Fruit fly (Drosophila melanogaster) whole organism, embryonic: ENCODE results near the gene Vha68-1.

ENCODE experiments used
- B-H1 ChIP-seq: fragments of 200-800 bp; sonication (Bioruptor generic); IDR thresholded peaks from 3 replicates; pipeline ENCODE4 v1.3.6; 2022; ENCODE audit warnings: missing biosample characterization, missing genetic modification characterization
- CG1024 ChIP-seq: fragments of 200-800 bp; sonication (Bioruptor generic); IDR thresholded peaks from 2 replicates; pipeline ENCODE4 v1.3.6; 2022; ENCODE audit warnings: missing biosample characterization, missing genetic modification characterization
- CG1233 ChIP-seq: fragments of 200-800 bp; sonication (Bioruptor generic); optimal IDR thresholded peaks from 4 replicates; lab custom pipeline; 2018; ENCODE audit warnings: missing biosample characterization, mild to moderate bottlenecking, missing genetic modification characterization
- CG12769 ChIP-seq: fragments of 200-800 bp; sonication (Bioruptor generic); optimal IDR thresholded peaks from 2 replicates; lab custom pipeline; 2019; ENCODE audit warnings: missing biosample characterization, mild to moderate bottlenecking, missing genetic modification characterization, moderate library complexity
- CG14710 ChIP-seq: fragments of 200-800 bp; sonication (Bioruptor generic); optimal IDR thresholded peaks from 3 replicates; lab custom pipeline; 2019; ENCODE audit warnings: missing biosample characterization, mild to moderate bottlenecking, missing genetic modification characterization, moderate library complexity
- CG17385 ChIP-seq: fragments of 200-800 bp; sonication (Bioruptor generic); optimal IDR thresholded peaks from 3 replicates; lab custom pipeline; 2018; ENCODE audit warnings: missing biosample characterization, mild to moderate bottlenecking, missing genetic modification characterization
- CG18599 ChIP-seq: fragments of 200-800 bp; sonication (Bioruptor generic); optimal IDR thresholded peaks from 3 replicates; lab custom pipeline; 2017; ENCODE audit warnings: missing biosample characterization, missing genetic modification characterization, mild to moderate bottlenecking, moderate library complexity, missing genetic modification reagents
- CG3726 ChIP-seq: fragments of 200-800 bp; sonication (Bioruptor generic); IDR thresholded peaks from 3 replicates; pipeline ENCODE4, ENCODE4 v1.3.6; 2022; ENCODE audit warnings: missing biosample characterization, missing genetic modification characterization
- CG4707 ChIP-seq: fragments of 200-800 bp; sonication (Bioruptor generic); optimal IDR thresholded peaks from 2 replicates; lab custom pipeline; 2018; ENCODE audit warnings: missing biosample characterization, mild to moderate bottlenecking, missing genetic modification characterization, moderate library complexity
- CG5953 ChIP-seq: fragments of 200-800 bp; sonication (Bioruptor generic); IDR thresholded peaks from 2 replicates; pipeline ENCODE4 v1.3.6; 2022; ENCODE audit warnings: missing biosample characterization, missing genetic modification characterization
- CG7839 ChIP-seq: fragments of 200-800 bp; sonication (Bioruptor generic); optimal IDR thresholded peaks from 3 replicates; lab custom pipeline; 2018; ENCODE audit warnings: missing biosample characterization, mild to moderate bottlenecking, missing genetic modification characterization, moderate library complexity
- CG7987 ChIP-seq: fragments of 200-800 bp; sonication (Bioruptor generic); optimal IDR thresholded peaks from 2 replicates; lab custom pipeline; 2018; ENCODE audit warnings: missing biosample characterization, mild to moderate bottlenecking, missing genetic modification characterization, moderate library complexity
- CG9932 ChIP-seq: fragments of 200-800 bp; sonication (Bioruptor generic); IDR thresholded peaks from 2 replicates; pipeline ENCODE4 v1.3.6; 2022; ENCODE audit warnings: missing biosample characterization, missing genetic modification characterization
- CkIIα-i1 ChIP-seq: fragments of 200-800 bp; sonication (Bioruptor generic); IDR thresholded peaks from 2 replicates; pipeline ENCODE4 v1.3.6; 2022; ENCODE audit warnings: missing biosample characterization, missing genetic modification characterization
- Dip2 ChIP-seq: fragments of 200-800 bp; sonication (Bioruptor generic); IDR thresholded peaks from 2 replicates; pipeline ENCODE4 v1.3.6; 2022; ENCODE audit warnings: missing biosample characterization, missing genetic modification characterization
- Dll ChIP-seq: fragments of 200-800 bp; sonication (Bioruptor generic); IDR thresholded peaks from 4 replicates; pipeline ENCODE4 v1.3.6; 2022; ENCODE audit warnings: missing biosample characterization, missing genetic modification characterization; ENCODE audit not compliant: partially characterized antibody
- Doc2 ChIP-seq: fragments of 200-800 bp; sonication (Bioruptor generic); IDR thresholded peaks from 2 replicates; pipeline ENCODE4 v1.3.6; 2022; ENCODE audit warnings: missing biosample characterization, missing genetic modification characterization
- Dp ChIP-seq: fragments of 200-800 bp; sonication (Bioruptor generic); optimal IDR thresholded peaks from 2 replicates; lab custom pipeline; 2018; ENCODE audit warnings: missing biosample characterization, mild to moderate bottlenecking, missing genetic modification characterization, moderate library complexity
- Gug ChIP-seq: fragments of 200-800 bp; sonication (Bioruptor generic); IDR thresholded peaks from 4 replicates; pipeline ENCODE4 v1.3.6; 2022; ENCODE audit warnings: missing biosample characterization, missing genetic modification characterization
- Jarid2 ChIP-seq: fragments of 200-800 bp; sonication (Bioruptor generic); optimal IDR thresholded peaks from 3 replicates; lab custom pipeline; 2017; ENCODE audit warnings: mild to moderate bottlenecking, missing biosample characterization, missing genetic modification reagents, missing genetic modification characterization
- Med ChIP-seq: fragments of 200-800 bp; sonication (Bioruptor generic); peaks from one replicate; lab custom pipeline; 2016; ENCODE audit warnings: missing biosample characterization, missing genetic modification characterization, mild to moderate bottlenecking, inconsistent platforms, moderate library complexity
- Nf-YA ChIP-seq: fragments of 200-800 bp; sonication (Bioruptor generic); IDR thresholded peaks from 2 replicates; pipeline ENCODE4 v1.3.6; 2022; ENCODE audit warnings: missing biosample characterization, missing genetic modification characterization
- Opbp ChIP-seq: fragments of 200-800 bp; sonication (Bioruptor generic); IDR thresholded peaks from 3 replicates; pipeline ENCODE4 v1.3.6; 2022; ENCODE audit warnings: missing biosample characterization, missing genetic modification characterization; ENCODE audit not compliant: partially characterized antibody
- Poxn ChIP-seq: fragments of 200-800 bp; sonication (Bioruptor generic); IDR thresholded peaks from 2 replicates; pipeline ENCODE4 v1.3.6; 2022; ENCODE audit warnings: missing biosample characterization, missing genetic modification characterization
- Rfx ChIP-seq: fragments of 200-800 bp; sonication (Bioruptor generic); IDR thresholded peaks from 2 replicates; pipeline ENCODE4 v1.3.6; 2022; ENCODE audit warnings: missing biosample characterization, missing genetic modification characterization
- Sin3A ChIP-seq: fragments of >200 bp; optimal IDR thresholded peaks from 2 replicates; lab custom pipeline; 2018
- Tbp ChIP-seq: fragments of >200 bp; optimal IDR thresholded peaks from 2 replicates; lab custom pipeline; 2018; ENCODE audit warnings: missing biosample characterization, missing genetic modification characterization
- Trl ChIP-seq, 3 experiments: fragments of >200 bp in 2 of 3; fragments of 200-800 bp in 1 of 3; sonication (Bioruptor generic) in 1 of 3; optimal IDR thresholded peaks; 2 replicates in 1 of 3; 3 replicates in 2 of 3; lab custom pipeline; 2016 to 2017; ENCODE audit warnings: missing biosample characterization in 1 of 3, missing genetic modification characterization in 1 of 3
- YL-1 ChIP-seq: fragments of 200-800 bp; sonication (Bioruptor generic); optimal IDR thresholded peaks from 3 replicates; lab custom pipeline; 2017; ENCODE audit warnings: missing biosample characterization, mild to moderate bottlenecking, missing genetic modification characterization
- ap ChIP-seq: fragments of 200-800 bp; sonication (Bioruptor generic); IDR thresholded peaks from 2 replicates; pipeline ENCODE4 v1.3.6; 2022; ENCODE audit warnings: missing biosample characterization, missing genetic modification characterization
- az2 ChIP-seq: fragments of 200-800 bp; sonication (Bioruptor generic); optimal IDR thresholded peaks from 3 replicates; lab custom pipeline; 2016; ENCODE audit warnings: missing biosample characterization, missing genetic modification characterization
- cg ChIP-seq: fragments of 200-800 bp; sonication (Bioruptor generic); optimal IDR thresholded peaks from 3 replicates; lab custom pipeline; 2019; ENCODE audit warnings: missing biosample characterization, mild to moderate bottlenecking, missing genetic modification characterization, moderate library complexity
- cwo ChIP-seq: fragments of 200-800 bp; sonication (Bioruptor generic); optimal IDR thresholded peaks from 3 replicates; lab custom pipeline; 2017; ENCODE audit warnings: missing biosample characterization, missing genetic modification characterization, mild to moderate bottlenecking, moderate library complexity, missing genetic modification reagents
- ewg ChIP-seq: fragments of 200-800 bp; sonication (Bioruptor generic); optimal IDR thresholded peaks from 3 replicates; lab custom pipeline; 2017; ENCODE audit warnings: mild to moderate bottlenecking, missing biosample characterization, missing genetic modification reagents, missing genetic modification characterization
- fd102C ChIP-seq: fragments of 200-800 bp; sonication (Bioruptor generic); optimal IDR thresholded peaks from 2 replicates; lab custom pipeline; 2018; ENCODE audit warnings: missing biosample characterization, mild to moderate bottlenecking, missing genetic modification characterization, moderate library complexity
- insv ChIP-seq, 2 experiments: fragments of 200-800 bp; sonication (Bioruptor generic); optimal IDR thresholded peaks; 3 replicates each; lab custom pipeline; 2016 to 2018; ENCODE audit warnings: missing biosample characterization in 2 of 2, missing genetic modification characterization in 2 of 2
- klu ChIP-seq: fragments of 200-800 bp; sonication (Bioruptor generic); IDR thresholded peaks from 2 replicates; pipeline ENCODE4 v1.3.6; 2022; ENCODE audit warnings: missing biosample characterization, missing genetic modification characterization
- maf-S ChIP-seq: fragments of 200-800 bp; sonication (Bioruptor generic); optimal IDR thresholded peaks from 2 replicates; lab custom pipeline; 2016; ENCODE audit warnings: missing biosample characterization, missing genetic modification characterization
- nerfin-1 ChIP-seq: fragments of 200-800 bp; sonication (Bioruptor generic); optimal IDR thresholded peaks from 3 replicates; lab custom pipeline; 2019; ENCODE audit warnings: missing biosample characterization, mild to moderate bottlenecking, missing genetic modification characterization, moderate library complexity
- odd ChIP-seq: fragments of 200-800 bp; sonication (Bioruptor generic); optimal IDR thresholded peaks from 2 replicates; lab custom pipeline; 2017; ENCODE audit warnings: missing biosample characterization, mild to moderate bottlenecking, missing genetic modification characterization
- prd ChIP-seq, 3 experiments: fragments of >200 bp in 2 of 3; fragments of 200-800 bp in 1 of 3; sonication (Bioruptor generic) in 1 of 3; optimal IDR thresholded peaks in 2 of 3; IDR thresholded peaks in 1 of 3; 2 replicates in 2 of 3; 3 replicates in 1 of 3; pipeline versions ENCODE4 v1.3.6 to Lab custom; 2017 to 2022; ENCODE audit warnings: missing biosample characterization in 1 of 3, missing genetic modification characterization in 1 of 3
- pzg ChIP-seq: fragments of 200-800 bp; sonication (Bioruptor generic); optimal IDR thresholded peaks from 3 replicates; lab custom pipeline; 2018; ENCODE audit warnings: missing biosample characterization, mild to moderate bottlenecking, missing genetic modification characterization, moderate library complexity
- schlank ChIP-seq: fragments of 200-800 bp; sonication (Bioruptor generic); optimal IDR thresholded peaks from 2 replicates; lab custom pipeline; 2018; ENCODE audit warnings: missing biosample characterization, mild to moderate bottlenecking, missing genetic modification characterization
- sd ChIP-seq: fragments of 200-800 bp; sonication (Bioruptor generic); optimal IDR thresholded peaks from 3 replicates; lab custom pipeline; 2018; ENCODE audit warnings: missing biosample characterization, mild to moderate bottlenecking, missing genetic modification characterization, moderate library complexity
- ssp ChIP-seq: fragments of 200-800 bp; sonication (Bioruptor generic); IDR thresholded peaks from 2 replicates; pipeline ENCODE4 v1.3.6; 2022; ENCODE audit warnings: missing biosample characterization, missing genetic modification characterization
- tap ChIP-seq: fragments of 200-800 bp; optimal IDR thresholded peaks from 3 replicates; lab custom pipeline; 2019; ENCODE audit warnings: missing biosample characterization, mild to moderate bottlenecking, missing genetic modification characterization, moderate library complexity

The Vha68-1 gene

dm6 chr2L:12974562-12975366 lies 29.1 kb downstream of the Vha68-1 start (continued):
- TF ChIP-seq cwo (GFP tag; lab: Kevin White, UChicago) (peak; percentile 48), CG12769 (tag; lab: Kevin White, UChicago) (peak; percentile 7), cg (GFP tag; lab: Kevin White, UChicago) (peak; percentile 13), prd (optimal IDR thresholded peaks at IDR 0.05; lab: Kevin White, UChicago) (no peak), prd (GFP tag; IDR thresholded peaks at IDR 0.05; lab: Robert Waterston, UW) (0 out of 3 replicates have a peak, but pooled peaks have one; percentile 18), CG9932 (GFP tag; lab: Robert Waterston, UW) (no peak), Med (GFP tag; lab: Kevin White, UChicago) (peak; percentile 68), Trl (optimal IDR thresholded peaks at IDR 0.05; lab: Kevin White, UChicago) (peak; percentile 89 to 90), Trl (GFP tag; optimal IDR thresholded peaks at IDR 0.05; lab: Kevin White, UChicago) (no peak)

dm6 chr2L:12974045-12974539 lies 29.8 kb downstream of the Vha68-1 start, which contains the start of gene Vha68-2:
TSS of gene Vha68-2 (plus strand) at chr2L:12974322.
- TF ChIP-seq CG18599, result no peak
- no peak for TF ChIP-seq fd102C (GFP tag; lab: Kevin White, UChicago)
- no peak for TF ChIP-seq Dip2 (GFP tag; lab: Robert Waterston, UW)
- peak; percentile 99 for TF ChIP-seq CG14710 (tag; lab: Kevin White, UChicago)
- peak; percentile 61 for TF ChIP-seq CG17385 (GFP tag; lab: Kevin White, UChicago)
- TF ChIP-seq klu (GFP tag; lab: Robert Waterston, UW), result peak; percentile 34; the same call in 1 of the 2 replicates
- peak; percentile 89 for TF ChIP-seq pzg (GFP tag; lab: Kevin White, UChicago)
- TF ChIP-seq sd (tag; lab: Kevin White, UChicago), result no peak
- TF ChIP-seq ap (GFP tag; lab: Robert Waterston, UW), result 0 out of 2 replicates have a peak, but pooled peaks have one; percentile 2
- peak; percentile 73 for TF ChIP-seq CG4707
- no peak for TF ChIP-seq CkIIα-i1
- TF ChIP-seq YL-1 (GFP tag; lab: Kevin White, UChicago), result peak; percentile 2
- peak in 1 of 2 experiments; percentile 47 for TF ChIP-seq insv (GFP tag; optimal IDR thresholded peaks at IDR 0.05; lab: Kevin White, UChicago)
- peak; percentile 46 for TF ChIP-seq maf-S
- TF ChIP-seq Rfx (GFP tag; lab: Robert Waterston, UW), result peak; percentile 85
- TF ChIP-seq CG1233 (GFP tag; lab: Kevin White, UChicago), result no peak
- TF ChIP-seq Nf-YA (GFP tag; lab: Robert Waterston, UW), result no peak
- TF ChIP-seq Dp (GFP tag; lab: Kevin White, UChicago), result peak; percentile 33
- peak; percentile 71 for TF ChIP-seq CG7987 (GFP tag; lab: Kevin White, UChicago)
- no peak for TF ChIP-seq Poxn (GFP tag; lab: Robert Waterston, UW)
- no peak for TF ChIP-seq CG3726 (GFP tag; lab: Robert Waterston, UW)
- peak; percentile 36 for TF ChIP-seq az2
- no peak for TF ChIP-seq Gug (GFP tag; lab: Robert Waterston, UW)
- TF ChIP-seq nerfin-1, result no peak
- TF ChIP-seq Doc2 (GFP tag; lab: Robert Waterston, UW), result no peak
- peak; percentile 68 for TF ChIP-seq Jarid2 (GFP tag; lab: Kevin White, UChicago)
- peak; percentile 75 for TF ChIP-seq schlank (tag; lab: Kevin White, UChicago)
- no peak for TF ChIP-seq CG7839 (tag; lab: Kevin White, UChicago)
- no peak for TF ChIP-seq tap
- peak; percentile 45 for TF ChIP-seq ewg (GFP tag; lab: Kevin White, UChicago)
- no peak for TF ChIP-seq Sin3A (lab: Kevin White, UChicago)
- peak; percentile 44; the same call in 1 of the 2 replicates for TF ChIP-seq ssp (GFP tag; lab: Robert Waterston, UW)
- TF ChIP-seq odd (GFP tag; lab: Kevin White, UChicago), result peak; percentile 71
- TF ChIP-seq B-H1, result no peak
- 0 out of 3 replicates have a peak, but pooled peaks have one; percentile 32 for TF ChIP-seq Opbp (GFP tag; lab: Robert Waterston, UW)
- no peak for TF ChIP-seq CG5953 (GFP tag; lab: Robert Waterston, UW)
- 0 out of 4 replicates have a peak, but pooled peaks have one; percentile 43 for TF ChIP-seq Dll (GFP tag; lab: Robert Waterston, UW)
- TF ChIP-seq Tbp (GFP tag; lab: Kevin White, UChicago), result no peak
- no peak for TF ChIP-seq CG1024
